Worm (Caenorhabditis elegans): ENCODE measurements around the gene Y46H3A.4.
A peak's percentile ranks its signal among the peaks of the same experiment; 100 is the strongest.

The Y46H3A.4 gene

DNA sequence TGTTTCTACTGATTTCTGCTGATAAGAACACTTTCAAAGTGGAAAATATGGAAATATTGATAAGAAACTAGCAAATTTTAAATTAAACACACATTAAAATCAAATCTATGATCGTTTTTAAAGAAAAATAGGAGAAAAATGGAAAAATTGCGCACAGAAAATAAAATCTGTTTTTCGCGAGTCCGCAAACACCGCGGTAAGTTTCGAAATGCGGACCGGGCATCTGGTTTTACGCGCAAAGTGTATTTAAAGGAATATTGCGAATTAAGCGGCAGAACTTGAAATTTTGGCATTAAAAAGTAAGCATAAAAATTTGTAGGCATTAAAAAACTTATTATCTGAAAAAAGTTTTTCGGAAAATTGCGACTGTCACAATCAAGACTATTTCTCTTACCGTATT is 37.8 kb downstream of the Y46H3A.4 start (continued):
- TF ChIP-seq mes-2 (tag; optimal IDR thresholded peaks at IDR 0.05; ENCODE audit: poor library complexity, severe bottlenecking): peak; percentile 18
- TF ChIP-seq lsy-2 (tag; optimal IDR thresholded peaks at IDR 0.05): peak in 1 of 2 experiments; percentile 14

DNA sequence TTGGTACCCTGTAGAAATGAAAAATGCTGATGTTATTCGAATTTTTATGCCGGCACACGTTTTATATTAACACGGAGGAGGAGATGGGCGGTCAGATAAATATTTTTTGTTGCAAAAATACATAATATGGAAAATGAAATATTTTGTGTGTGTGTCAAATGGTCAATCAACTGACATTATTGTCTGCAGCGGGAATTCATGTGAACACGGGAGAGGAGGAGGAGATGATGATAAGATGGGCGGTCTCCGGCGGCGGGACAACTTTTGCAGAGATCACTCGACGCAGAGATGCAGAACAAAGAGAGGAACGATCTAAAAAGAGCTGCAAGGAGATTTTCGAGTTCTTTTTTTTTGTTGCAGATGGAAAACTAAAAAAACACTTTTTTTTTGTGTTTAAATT is 39.2 kb downstream of the Y46H3A.4 start, which contains the start of gene dhs-13:
TSS of gene dhs-13 (minus strand) at position 8 of the 400 bp plus-strand sequence.
- TF ChIP-seq nhr-28 (tag; optimal IDR thresholded peaks at IDR 0.05) (peak; percentile 76), nhr-48 (tag; optimal IDR thresholded peaks at IDR 0.05) (no peak), unc-39 (tag; optimal IDR thresholded peaks at IDR 0.05) (no peak), mdl-1 (tag; optimal IDR thresholded peaks at IDR 0.05) (peak in 1 of 2 experiments; percentile 14), nhr-6 (tag; optimal IDR thresholded peaks at IDR 0.05) (no peak), hlh-30 (tag; optimal IDR thresholded peaks at IDR 0.05; ENCODE audit: insufficient read depth) (peak; percentile 93), saeg-2 (GFP tag; IDR thresholded peaks at IDR 0.05) (no peak), pha-4 (GFP tag; IDR thresholded peaks at IDR 0.05) (no peak), pha-4 (tag; optimal IDR thresholded peaks at IDR 0.05) (no peak), nhr-77 (tag; optimal IDR thresholded peaks at IDR 0.05) (no peak), mes-2 (tag; optimal IDR thresholded peaks at IDR 0.05; ENCODE audit: poor library complexity, severe bottlenecking) (peak; percentile 9), dve-1 (tag; optimal IDR thresholded peaks at IDR 0.05; ENCODE audit: insufficient read depth) (peak; percentile 46), T26A8.4 (GFP tag; IDR thresholded peaks at IDR 0.05) (no peak), F26F4.8 (GFP tag; conservative IDR thresholded peaks at IDR 0.05) (no peak), ceh-44 (GFP tag; IDR thresholded peaks at IDR 0.05) (no peak), ztf-11 (tag; optimal IDR thresholded peaks at IDR 0.05) (no peak), cey-2 (tag; optimal IDR thresholded peaks at IDR 0.05; ENCODE audit: borderline replicate concordance, insufficient read depth) (no peak), pqm-1 (tag; optimal IDR thresholded peaks at IDR 0.05) (peak; percentile 27), dmd-6 (GFP tag; IDR thresholded peaks at IDR 0.05) (peak; percentile 67), F49E8.2 (tag; optimal IDR thresholded peaks at IDR 0.05; ENCODE audit: borderline replicate concordance) (no peak), fos-1 (tag; optimal IDR thresholded peaks at IDR 0.05) (no peak), mxl-3 (GFP tag; optimal IDR thresholded peaks at IDR 0.05) (peak; percentile 66), spr-3 (GFP tag; optimal IDR thresholded peaks at IDR 0.05) (no peak), unc-130 (GFP tag; optimal IDR thresholded peaks at IDR 0.05) (no peak), tra-1 (GFP tag; IDR thresholded peaks at IDR 0.05) (no peak), mep-1 (tag; optimal IDR thresholded peaks at IDR 0.05) (peak; percentile 28), attf-4 (tag; optimal IDR thresholded peaks at IDR 0.05) (no peak), daf-16 (GFP tag; optimal IDR thresholded peaks at IDR 0.05) (peak in 1 of 2 experiments; percentile 28), daf-16 (tag; optimal IDR thresholded peaks at IDR 0.05) (peak; percentile 4), zfp-2 (tag; optimal IDR thresholded peaks at IDR 0.05) (no peak), nhr-25 (tag; optimal IDR thresholded peaks at IDR 0.05; ENCODE audit: borderline replicate concordance, insufficient read depth) (no peak), snpc-4 (tag; optimal IDR thresholded peaks at IDR 0.05) (no peak), hlh-11 (tag; optimal IDR thresholded peaks at IDR 0.05) (peak; percentile 83)

DNA sequence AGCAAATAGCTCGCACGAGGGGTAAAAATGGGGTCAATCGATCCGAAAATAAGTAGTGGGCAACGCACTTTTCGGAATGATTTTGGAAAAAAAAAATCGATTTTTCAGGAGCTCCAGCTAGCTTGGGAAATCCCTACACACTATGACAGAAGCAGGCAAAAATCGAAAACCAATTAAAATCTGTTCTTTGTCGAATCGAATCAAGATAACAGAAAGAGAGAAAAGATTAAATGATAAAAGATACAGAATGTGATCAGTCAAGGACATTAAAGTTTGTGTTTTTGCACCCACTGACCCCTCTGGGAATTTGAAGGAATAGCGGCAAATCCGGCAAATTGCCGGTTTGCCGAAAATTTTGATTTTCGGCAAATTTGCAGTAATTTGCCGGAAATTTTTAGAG is 43.5 kb downstream of the Y46H3A.4 start:
- no peak for TF ChIP-seq nhr-11 (tag; optimal IDR thresholded peaks at IDR 0.05)
- peak; percentile 22 for TF ChIP-seq nhr-28 (tag; optimal IDR thresholded peaks at IDR 0.05)
- no peak for TF ChIP-seq nhr-102 (tag; optimal IDR thresholded peaks at IDR 0.05)
- no peak for TF ChIP-seq ZK546.5 (tag; optimal IDR thresholded peaks at IDR 0.05)
- TF ChIP-seq spr-1 (tag; optimal IDR thresholded peaks at IDR 0.05): no peak
